Worm (Caenorhabditis elegans) whole organism, mixed stage, embryonic: ENCODE data around the gene mtr-4.

Experiments
- blmp-1 ChIP-seq: fragments of 150-350 bp; optimal IDR thresholded peaks from 2 replicates; lab custom pipeline; 2014; ENCODE audit warnings: missing biosample characterization, missing genetic modification characterization
- cnd-1 ChIP-seq: fragments of 200-800 bp; sonication (Bioruptor generic); optimal IDR thresholded peaks from 2 replicates; lab custom pipeline; 2018; ENCODE audit warnings: mild to moderate bottlenecking, missing genetic modification characterization, missing compliant biosample characterization
- lin-13 ChIP-seq: fragments of 150-350 bp; optimal IDR thresholded peaks from 2 replicates; lab custom pipeline; 2014; ENCODE audit warnings: missing biosample characterization, missing genetic modification characterization
- lsy-2 ChIP-seq: fragments of 150-350 bp; optimal IDR thresholded peaks from 2 replicates; lab custom pipeline; 2014; ENCODE audit warnings: missing biosample characterization, missing genetic modification characterization
- mab-5 ChIP-seq: fragments of 150-350 bp; optimal IDR thresholded peaks from 2 replicates; lab custom pipeline; 2014; ENCODE audit warnings: missing biosample characterization, missing genetic modification characterization
- mep-1 ChIP-seq: fragments of 150-350 bp; optimal IDR thresholded peaks from 2 replicates; lab custom pipeline; 2017; ENCODE audit warnings: missing biosample characterization, missing genetic modification reagents, missing genetic modification characterization, inconsistent platforms
- nhr-2 ChIP-seq: fragments of 150-350 bp; optimal IDR thresholded peaks from 2 replicates; lab custom pipeline; 2014; ENCODE audit warnings: missing biosample characterization, missing genetic modification characterization
- nhr-237 ChIP-seq: fragments of 150-350 bp; optimal IDR thresholded peaks from 2 replicates; lab custom pipeline; 2014; ENCODE audit warnings: missing biosample characterization, missing genetic modification characterization
- nhr-76 ChIP-seq: sonication (generic microtip); optimal IDR thresholded peaks from 2 replicates; lab custom pipeline; 2017; ENCODE audit warnings: missing biosample characterization, missing genetic modification characterization
- pha-4 ChIP-seq: fragments of 150-350 bp; optimal IDR thresholded peaks from 2 replicates; lab custom pipeline; 2018; ENCODE audit warnings: missing biosample characterization, missing genetic modification reagents, missing genetic modification characterization
- snpc-4 ChIP-seq: fragments of 150-350 bp; optimal IDR thresholded peaks from 2 replicates; lab custom pipeline; 2014; ENCODE audit warnings: missing biosample characterization, missing genetic modification characterization
- sptf-1 ChIP-seq: sonication (generic microtip); optimal IDR thresholded peaks from 2 replicates; lab custom pipeline; 2017; ENCODE audit warnings: mild to moderate bottlenecking, missing genetic modification characterization, moderate library complexity, missing compliant biosample characterization
- unc-62 ChIP-seq: fragments of 150-350 bp; optimal IDR thresholded peaks from 2 replicates; lab custom pipeline; 2014; ENCODE audit warnings: missing biosample characterization, missing genetic modification reagents, missing genetic modification characterization
- zip-8 ChIP-seq: fragments of 150-350 bp; optimal IDR thresholded peaks from 2 replicates; lab custom pipeline; 2014; ENCODE audit warnings: missing biosample characterization, missing genetic modification characterization

DNA sequence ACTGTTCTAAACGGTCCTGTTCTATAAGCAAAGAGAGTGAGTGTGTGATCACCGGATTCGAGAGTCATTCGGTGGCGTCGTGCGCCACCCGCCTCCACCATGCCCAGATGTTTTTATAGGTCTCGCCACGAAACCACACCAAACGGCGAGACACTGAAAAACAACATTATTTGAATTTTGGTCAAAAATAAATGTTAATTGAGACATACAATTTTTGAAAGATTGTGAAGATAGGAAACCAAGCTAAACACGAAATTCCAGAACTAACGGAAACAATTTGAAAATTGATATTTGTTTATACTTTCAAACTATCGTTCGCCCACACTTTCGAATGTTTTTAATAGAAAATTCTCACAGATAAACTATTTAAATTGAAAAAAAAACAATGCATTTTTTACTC is 1.0 kb upstream of the mtr-4 start, which contains the start of gene catp-6:
- no peak for TF ChIP-seq nhr-237 (tag; lab: Kevin White, UChicago)
- TF ChIP-seq lin-13 (tag; lab: Kevin White, UChicago), result no peak
- no peak for TF ChIP-seq zip-8 (tag; lab: Kevin White, UChicago)
- no peak for TF ChIP-seq sptf-1 (tag; lab: Kevin White, UChicago)
- no peak for TF ChIP-seq snpc-4 (tag; lab: Kevin White, UChicago)
- TF ChIP-seq lsy-2, result no peak
- TF ChIP-seq mep-1 (tag; lab: Kevin White, UChicago), result no peak
- TF ChIP-seq pha-4 (tag; lab: Kevin White, UChicago), result no peak
- TF ChIP-seq unc-62 (GFP tag; lab: Kevin White, UChicago), result no peak
- no peak for TF ChIP-seq blmp-1 (tag; lab: Kevin White, UChicago)
- no peak for TF ChIP-seq nhr-2
- no peak for TF ChIP-seq nhr-76 (tag; lab: Kevin White, UChicago)
- TF ChIP-seq mab-5 (tag; lab: Kevin White, UChicago), result no peak
- TF ChIP-seq cnd-1 (tag; lab: Kevin White, UChicago), result no peak
